Fruit fly (Drosophila melanogaster) S2 (cell line): ENCODE results near the gene PDCD-5.

Source experiments
- CG8478 ChIP-seq: fragments of >200 bp; optimal IDR thresholded peaks from 2 replicates; lab custom pipeline; 2018
- CTCF ChIP-seq, 2 experiments: fragments of >200 bp; optimal IDR thresholded peaks; 2 replicates each; lab custom pipeline; 2018

dm6 chr3L:16196588-16197183 is 35.2 kb downstream of the PDCD-5 start:
- TF ChIP-seq CG8478 (lab: Kevin White, UChicago) (no peak), CTCF (optimal IDR thresholded peaks at IDR 0.05; lab: Kevin White, UChicago) (no peak)
